Worm (Caenorhabditis elegans): ENCODE results near the gene ruvb-1.

ruvb-1 gene

DNA sequence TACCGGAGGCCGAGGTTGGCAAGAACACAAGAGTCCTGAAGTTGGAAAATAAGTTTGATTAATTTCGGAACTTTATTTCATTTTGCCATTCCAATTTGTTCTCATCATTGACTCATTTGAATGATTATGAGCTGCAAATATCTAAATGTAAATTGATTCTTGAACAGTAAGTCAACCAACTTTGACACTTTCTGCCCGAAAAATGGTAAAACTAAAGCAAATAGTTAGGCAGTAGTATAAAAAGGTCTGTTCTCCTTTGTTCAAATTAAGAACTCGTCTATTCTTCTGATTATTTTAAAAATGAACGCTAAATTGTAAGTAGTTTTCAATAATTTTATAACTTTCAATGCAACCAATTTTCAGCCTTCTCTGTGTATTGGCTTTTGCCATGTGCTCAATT is 37.6 kb downstream of the ruvb-1 start, which contains the start of gene fipr-12:
TSS of gene fipr-12 (plus strand) at position 301 of the 400 bp plus-strand sequence.
- TF ChIP-seq ztf-1 (GFP tag; conservative IDR thresholded peaks at IDR 0.05) (no peak), gmeb-1 (tag; optimal IDR thresholded peaks at IDR 0.05) (no peak), elt-1 (tag; optimal IDR thresholded peaks at IDR 0.05) (no peak), unc-39 (tag; optimal IDR thresholded peaks at IDR 0.05) (no peak), ceh-82 (tag; optimal IDR thresholded peaks at IDR 0.05) (no peak), mbf-1 (tag; optimal IDR thresholded peaks at IDR 0.05) (no peak), lin-11 (tag; optimal IDR thresholded peaks at IDR 0.05) (no peak), blmp-1 (tag; optimal IDR thresholded peaks at IDR 0.05; ENCODE audit: insufficient read depth) (no peak), ZK546.5 (tag; optimal IDR thresholded peaks at IDR 0.05) (no peak), sma-9 (GFP tag; optimal IDR thresholded peaks at IDR 0.05) (no peak), sma-9 (tag; optimal IDR thresholded peaks at IDR 0.05) (no peak), R02D3.7 (tag; optimal IDR thresholded peaks at IDR 0.05) (no peak), ztf-11 (tag; optimal IDR thresholded peaks at IDR 0.05) (no peak), mdl-1 (tag; optimal IDR thresholded peaks at IDR 0.05) (no peak), nhr-6 (tag; optimal IDR thresholded peaks at IDR 0.05) (no peak), ztf-4 (tag; optimal IDR thresholded peaks at IDR 0.05) (no peak)

DNA sequence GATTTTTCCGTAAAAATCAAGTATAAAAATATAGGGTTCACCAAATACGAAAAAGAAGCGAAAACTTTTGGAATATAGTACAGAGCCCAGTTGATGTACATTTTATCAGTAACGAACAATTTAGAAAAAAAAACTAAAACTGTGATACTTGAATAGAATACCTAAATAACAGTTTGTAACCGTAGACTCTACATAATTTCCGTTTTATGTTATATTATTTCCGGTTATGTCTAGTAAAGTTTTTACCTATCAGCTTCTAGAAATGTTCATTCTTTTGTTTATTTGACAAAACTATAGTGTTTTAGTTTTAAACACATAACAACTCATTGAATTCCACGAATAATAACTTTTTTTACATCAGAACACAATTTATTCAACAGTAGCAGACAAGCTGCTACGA is 43.2 kb downstream of the ruvb-1 start, which contains the start of gene srj-33:
TSS of gene srj-33 (minus strand) at position 101 of the 400 bp plus-strand sequence.
- TF ChIP-seq ceh-82 (tag; optimal IDR thresholded peaks at IDR 0.05) = no peak
- TF ChIP-seq sem-4 (tag; optimal IDR thresholded peaks at IDR 0.05) = no peak
- no peak for TF ChIP-seq aly-2 (tag; optimal IDR thresholded peaks at IDR 0.05)
- TF ChIP-seq unc-55 (GFP tag; optimal IDR thresholded peaks at IDR 0.05) = no peak
- no peak for TF ChIP-seq C34F6.9 (tag; optimal IDR thresholded peaks at IDR 0.05)
- TF ChIP-seq elt-1 (tag; optimal IDR thresholded peaks at IDR 0.05) = no peak
- no peak for TF ChIP-seq nhr-21 (tag; optimal IDR thresholded peaks at IDR 0.05)
- TF ChIP-seq elt-3 (tag; optimal IDR thresholded peaks at IDR 0.05) = no peak

DNA sequence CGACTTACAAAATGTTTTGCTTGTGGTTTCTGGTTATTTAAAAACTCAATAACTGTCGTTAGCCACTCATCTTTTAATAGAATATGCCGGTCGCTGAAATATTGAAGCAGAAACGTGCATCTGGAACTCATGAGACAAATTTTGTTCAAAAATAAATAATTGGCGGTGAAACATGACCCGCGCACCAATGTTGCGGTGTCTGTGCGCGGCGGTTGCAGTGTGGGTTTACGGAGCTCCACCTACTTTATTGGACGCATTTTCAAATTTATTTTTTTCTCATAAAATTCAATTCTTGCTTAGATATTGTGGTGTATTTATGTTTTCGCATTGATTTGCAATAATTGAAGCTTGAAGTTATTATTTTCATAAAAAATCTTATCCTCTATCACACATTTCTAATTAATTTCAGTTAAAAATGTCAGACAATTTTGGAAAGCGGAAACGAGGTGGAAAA is 50.0 kb downstream of the ruvb-1 start, which contains the start of the genes rmh-2 and suds-3:
TSS of gene rmh-2 (minus strand) at position 164 of the 454 bp plus-strand sequence.
TSS of gene suds-3 (plus strand) at position 404 of the 454 bp plus-strand sequence.
- TF ChIP-seq ceh-16 (tag; optimal IDR thresholded peaks at IDR 0.05) = no peak
- TF ChIP-seq nhr-77 (tag; optimal IDR thresholded peaks at IDR 0.05) = no peak
- no peak for TF ChIP-seq nhr-25 (tag; optimal IDR thresholded peaks at IDR 0.05)
- TF ChIP-seq nhr-12 (tag; optimal IDR thresholded peaks at IDR 0.05) = no peak
- TF ChIP-seq peb-1 (tag; optimal IDR thresholded peaks at IDR 0.05) = no peak
- no peak for TF ChIP-seq ztf-4 (tag; optimal IDR thresholded peaks at IDR 0.05)
- no peak for TF ChIP-seq fos-1 (tag; optimal IDR thresholded peaks at IDR 0.05)
- no peak for TF ChIP-seq nhr-237 (tag; optimal IDR thresholded peaks at IDR 0.05)
- peak; percentile 9 for TF ChIP-seq nhr-21 (tag; optimal IDR thresholded peaks at IDR 0.05)
- peak; percentile 52 for TF ChIP-seq nhr-129 (tag; optimal IDR thresholded peaks at IDR 0.05)
- peak; percentile 1 for TF ChIP-seq lin-13 (GFP tag; optimal IDR thresholded peaks at IDR 0.05)
- peak; percentile 51 for TF ChIP-seq lin-11 (tag; optimal IDR thresholded peaks at IDR 0.05)
- TF ChIP-seq unc-55 (GFP tag; optimal IDR thresholded peaks at IDR 0.05) = peak; percentile 70
- no peak for TF ChIP-seq nhr-23 (tag; optimal IDR thresholded peaks at IDR 0.05)
- TF ChIP-seq nhr-10 (tag; optimal IDR thresholded peaks at IDR 0.05) = no peak
- TF ChIP-seq snpc-4 (tag; optimal IDR thresholded peaks at IDR 0.05) = no peak
- TF ChIP-seq lsy-2 (tag; optimal IDR thresholded peaks at IDR 0.05) = no peak
- no peak for TF ChIP-seq mab-5 (tag; optimal IDR thresholded peaks at IDR 0.05)
- peak; percentile 54 for TF ChIP-seq R02D3.7 (tag; optimal IDR thresholded peaks at IDR 0.05)
- TF ChIP-seq alr-1 (tag; optimal IDR thresholded peaks at IDR 0.05) = no peak
- no peak for TF ChIP-seq aly-2 (tag; optimal IDR thresholded peaks at IDR 0.05)
- peak; percentile 83 for TF ChIP-seq gmeb-1 (tag; optimal IDR thresholded peaks at IDR 0.05)
- TF ChIP-seq elt-1 (tag; optimal IDR thresholded peaks at IDR 0.05) = no peak
- TF ChIP-seq lin-39 (tag; optimal IDR thresholded peaks at IDR 0.05) = no peak

All from whole organism, L2 larva.